Fruit fly (Drosophila melanogaster) whole organism, prepupa: ENCODE measurements around the gene CG8032.

Experiments used
- Blimp-1 ChIP-seq: fragments of 200-800 bp; sonication (Bioruptor generic); optimal IDR thresholded peaks from 3 replicates; lab custom pipeline; 2017; ENCODE audit warnings: missing biosample characterization, missing genetic modification characterization, mild to moderate bottlenecking, moderate library complexity, missing genetic modification reagents
- CG10631 ChIP-seq: fragments of 200-800 bp; sonication (Bioruptor generic); optimal IDR thresholded peaks from 2 replicates; lab custom pipeline; 2016; ENCODE audit warnings: missing biosample characterization, missing genetic modification characterization
- CG10669 ChIP-seq: fragments of 200-800 bp; sonication (Bioruptor generic); optimal IDR thresholded peaks from 3 replicates; lab custom pipeline; 2018; ENCODE audit warnings: missing biosample characterization, mild to moderate bottlenecking, missing genetic modification characterization, moderate library complexity
- CG11294 ChIP-seq: fragments of 200-800 bp; sonication (Bioruptor generic); IDR thresholded peaks from 2 replicates; pipeline ENCODE4 v1.3.6; 2022; ENCODE audit warnings: missing biosample characterization, missing genetic modification characterization
- CG11762 ChIP-seq: fragments of 200-800 bp; sonication (Bioruptor generic); optimal IDR thresholded peaks from 3 replicates; lab custom pipeline; 2016; ENCODE audit warnings: missing biosample characterization, missing genetic modification characterization; ENCODE audit not compliant: insufficient read depth
- CG1621 ChIP-seq: fragments of 200-800 bp; sonication (Bioruptor generic); optimal IDR thresholded peaks from 3 replicates; lab custom pipeline; 2018; ENCODE audit warnings: missing biosample characterization, mild to moderate bottlenecking, missing genetic modification characterization
- CG3032 ChIP-seq: fragments of 200-800 bp; optimal IDR thresholded peaks from 2 replicates; lab custom pipeline; 2019; ENCODE audit warnings: missing biosample characterization, mild to moderate bottlenecking, missing genetic modification characterization, moderate library complexity
- CG31627 ChIP-seq: fragments of 200-800 bp; sonication (Bioruptor generic); optimal IDR thresholded peaks from 3 replicates; lab custom pipeline; 2016; ENCODE audit warnings: missing biosample characterization, missing genetic modification characterization
- CG32006 ChIP-seq: fragments of 200-800 bp; sonication (Bioruptor generic); optimal IDR thresholded peaks from 3 replicates; lab custom pipeline; 2017; ENCODE audit warnings: missing biosample characterization, mild to moderate bottlenecking, missing genetic modification characterization
- CG3919 ChIP-seq: fragments of 200-800 bp; sonication (Bioruptor generic); optimal IDR thresholded peaks from 3 replicates; lab custom pipeline; 2016; ENCODE audit warnings: missing biosample characterization, missing genetic modification characterization
- CG4318 ChIP-seq: fragments of 200-800 bp; sonication (Bioruptor generic); optimal IDR thresholded peaks from 3 replicates; lab custom pipeline; 2017; ENCODE audit warnings: missing biosample characterization, mild to moderate bottlenecking, missing genetic modification characterization
- CG6163 ChIP-seq: fragments of 200-800 bp; sonication (Bioruptor generic); IDR thresholded peaks from 3 replicates; pipeline ENCODE4 v1.3.6; 2022; ENCODE audit warnings: missing biosample characterization, missing genetic modification characterization
- CG6276 ChIP-seq: fragments of 200-800 bp; sonication (Bioruptor generic); optimal IDR thresholded peaks from 2 replicates; lab custom pipeline; 2017; ENCODE audit warnings: missing biosample characterization, mild to moderate bottlenecking, missing genetic modification characterization
- CG6792 ChIP-seq: fragments of 200-800 bp; sonication (Bioruptor generic); optimal IDR thresholded peaks from 3 replicates; lab custom pipeline; 2016; ENCODE audit warnings: missing biosample characterization, missing genetic modification characterization
- CG6854 ChIP-seq: fragments of 200-800 bp; sonication (Bioruptor generic); optimal IDR thresholded peaks from 2 replicates; lab custom pipeline; 2017; ENCODE audit warnings: missing biosample characterization, mild to moderate bottlenecking, missing genetic modification characterization
- CG7368 ChIP-seq: fragments of 200-800 bp; sonication (Bioruptor generic); optimal IDR thresholded peaks from 3 replicates; lab custom pipeline; 2016; ENCODE audit warnings: missing biosample characterization, missing genetic modification characterization
- CG8119 ChIP-seq: fragments of 200-800 bp; sonication (Bioruptor generic); IDR thresholded peaks from 3 replicates; pipeline ENCODE4 v1.3.6; 2022; ENCODE audit warnings: missing biosample characterization, missing genetic modification characterization
- CG8632 ChIP-seq: fragments of 200-800 bp; sonication (Bioruptor generic); optimal IDR thresholded peaks from 3 replicates; lab custom pipeline; 2016; ENCODE audit warnings: missing biosample characterization, missing genetic modification characterization
- Eip75B ChIP-seq: fragments of 200-800 bp; sonication (Bioruptor generic); optimal IDR thresholded peaks from 3 replicates; lab custom pipeline; 2016; ENCODE audit warnings: missing biosample characterization, missing genetic modification characterization
- Eip78C ChIP-seq: fragments of 200-800 bp; sonication (Bioruptor generic); peaks from one replicate; lab custom pipeline; 2016; ENCODE audit warnings: missing biosample characterization, missing genetic modification characterization
- Eip93F ChIP-seq: fragments of 200-800 bp; sonication (Bioruptor generic); optimal IDR thresholded peaks from 2 replicates; lab custom pipeline; 2016; ENCODE audit warnings: missing biosample characterization, mild to moderate bottlenecking, missing genetic modification characterization
- Ets21C ChIP-seq: fragments of 200-800 bp; sonication (Bioruptor generic); optimal IDR thresholded peaks from 3 replicates; lab custom pipeline; 2016; ENCODE audit warnings: missing biosample characterization, missing genetic modification characterization
- Ets96B ChIP-seq: fragments of 200-800 bp; optimal IDR thresholded peaks from 2 replicates; lab custom pipeline; 2019; ENCODE audit warnings: missing biosample characterization, mild to moderate bottlenecking, missing genetic modification characterization, moderate library complexity
- Gug ChIP-seq: fragments of 200-800 bp; sonication (Bioruptor generic); IDR thresholded peaks from 2 replicates; pipeline ENCODE4 v1.3.6; 2022; ENCODE audit warnings: missing biosample characterization, missing genetic modification characterization
- Hr38 ChIP-seq: sonication (Bioruptor generic); optimal IDR thresholded peaks from 2 replicates; lab custom pipeline; 2016; ENCODE audit warnings: missing biosample characterization, missing genetic modification characterization
- Hr4 ChIP-seq: fragments of 200-800 bp; sonication (Bioruptor generic); optimal IDR thresholded peaks from 3 replicates; lab custom pipeline; 2016; ENCODE audit warnings: missing biosample characterization, missing genetic modification characterization
- Lpt ChIP-seq: fragments of 200-800 bp; sonication (Bioruptor generic); optimal IDR thresholded peaks from 3 replicates; lab custom pipeline; 2016; ENCODE audit warnings: missing biosample characterization, missing genetic modification characterization
- Met ChIP-seq: fragments of 200-800 bp; sonication (Bioruptor generic); optimal IDR thresholded peaks from 3 replicates; lab custom pipeline; 2016; ENCODE audit warnings: missing biosample characterization, missing genetic modification characterization
- OdsH ChIP-seq: fragments of 200-800 bp; sonication (Bioruptor generic); optimal IDR thresholded peaks from 3 replicates; lab custom pipeline; 2016; ENCODE audit warnings: missing biosample characterization, missing genetic modification characterization
- Smox ChIP-seq: fragments of 200-800 bp; sonication (Bioruptor generic); optimal IDR thresholded peaks from 3 replicates; lab custom pipeline; 2016; ENCODE audit warnings: missing biosample characterization, missing genetic modification characterization
- Sox102F ChIP-seq: fragments of 200-800 bp; sonication (Bioruptor generic); optimal IDR thresholded peaks from 2 replicates; lab custom pipeline; 2016; ENCODE audit warnings: missing biosample characterization, mild to moderate bottlenecking, missing genetic modification characterization
- Sox14 ChIP-seq: fragments of 200-800 bp; sonication (Bioruptor generic); optimal IDR thresholded peaks from 3 replicates; lab custom pipeline; 2016; ENCODE audit warnings: missing biosample characterization, missing genetic modification characterization
- Sox15 ChIP-seq: fragments of 200-800 bp; sonication (Bioruptor generic); optimal IDR thresholded peaks from 3 replicates; lab custom pipeline; 2016; ENCODE audit warnings: missing biosample characterization, missing genetic modification characterization
- achi ChIP-seq: fragments of 200-800 bp; sonication (Bioruptor generic); optimal IDR thresholded peaks from 3 replicates; lab custom pipeline; 2016; ENCODE audit warnings: missing biosample characterization, missing genetic modification characterization
- acj6 ChIP-seq: fragments of 200-800 bp; sonication (Bioruptor generic); optimal IDR thresholded peaks from 3 replicates; lab custom pipeline; 2016; ENCODE audit warnings: missing biosample characterization, missing genetic modification characterization
- cyc ChIP-seq: fragments of 200-800 bp; sonication (Bioruptor generic); optimal IDR thresholded peaks from 3 replicates; lab custom pipeline; 2016; ENCODE audit warnings: missing biosample characterization, missing genetic modification characterization
- dac ChIP-seq: fragments of 200-800 bp; sonication (Bioruptor generic); optimal IDR thresholded peaks from 2 replicates; lab custom pipeline; 2017; ENCODE audit warnings: missing biosample characterization, mild to moderate bottlenecking, missing genetic modification characterization
- dsx ChIP-seq: fragments of 200-800 bp; optimal IDR thresholded peaks from 3 replicates; lab custom pipeline; 2019; ENCODE audit warnings: missing biosample characterization, mild to moderate bottlenecking, missing genetic modification characterization, moderate library complexity; ENCODE audit not compliant: poor library complexity, severe bottlenecking
- esn ChIP-seq: fragments of 200-800 bp; sonication (Bioruptor generic); optimal IDR thresholded peaks from 2 replicates; lab custom pipeline; 2016; ENCODE audit warnings: missing biosample characterization, mild to moderate bottlenecking, missing genetic modification characterization, moderate library complexity
- fd59A ChIP-seq: fragments of 200-800 bp; sonication (Bioruptor generic); optimal IDR thresholded peaks from 2 replicates; lab custom pipeline; 2017; ENCODE audit warnings: missing biosample characterization, mild to moderate bottlenecking, missing genetic modification characterization, missing genetic modification reagents
- fd85E ChIP-seq: fragments of 200-800 bp; sonication (Bioruptor generic); optimal IDR thresholded peaks from 3 replicates; lab custom pipeline; 2016; ENCODE audit warnings: missing biosample characterization, missing genetic modification characterization
- fkh ChIP-seq: fragments of 200-800 bp; sonication (Bioruptor generic); optimal IDR thresholded peaks from 3 replicates; lab custom pipeline; 2017; ENCODE audit warnings: missing biosample characterization, mild to moderate bottlenecking, missing genetic modification characterization, moderate library complexity
- lz ChIP-seq: fragments of 200-800 bp; sonication (Bioruptor generic); optimal IDR thresholded peaks from 3 replicates; lab custom pipeline; 2016; ENCODE audit warnings: missing biosample characterization, missing genetic modification characterization
- net ChIP-seq: fragments of 200-800 bp; sonication (Bioruptor generic); optimal IDR thresholded peaks from 3 replicates; lab custom pipeline; 2016; ENCODE audit warnings: missing biosample characterization, missing genetic modification characterization
- pdm3 ChIP-seq: fragments of 200-800 bp; sonication (Bioruptor generic); optimal IDR thresholded peaks from 3 replicates; lab custom pipeline; 2016; ENCODE audit warnings: missing biosample characterization, missing genetic modification characterization
- salr ChIP-seq, 2 experiments: fragments of 200-800 bp; sonication (Bioruptor generic); optimal IDR thresholded peaks; 3 replicates each; lab custom pipeline; 2016 to 2018; ENCODE audit warnings: missing biosample characterization in 2 of 2, missing genetic modification characterization in 2 of 2, mild to moderate bottlenecking in 1 of 2
- spab ChIP-seq: fragments of 200-800 bp; sonication (Bioruptor generic); optimal IDR thresholded peaks from 2 replicates; lab custom pipeline; 2017; ENCODE audit warnings: missing biosample characterization, mild to moderate bottlenecking, missing genetic modification characterization, missing genetic modification reagents
- ss ChIP-seq, 2 experiments: fragments of 200-800 bp; sonication (Bioruptor generic); optimal IDR thresholded peaks; 2 replicates in 1 of 2; 3 replicates in 1 of 2; lab custom pipeline; 2017 to 2018; ENCODE audit warnings: mild to moderate bottlenecking in 2 of 2, missing biosample characterization in 2 of 2, missing genetic modification characterization in 2 of 2, moderate library complexity in 1 of 2
- svp ChIP-seq: fragments of 200-800 bp; sonication (Bioruptor generic); peaks from one replicate; lab custom pipeline; 2016; ENCODE audit warnings: missing biosample characterization, missing genetic modification characterization
- topi ChIP-seq: fragments of 200-800 bp; sonication (Bioruptor generic); optimal IDR thresholded peaks from 3 replicates; lab custom pipeline; 2016; ENCODE audit warnings: missing biosample characterization, missing genetic modification characterization

Gene CG8032

dm6 chr3R:8659200-8659897 lies 4.6 kb upstream of the CG8032 start:
- TF ChIP-seq CG4318 (GFP tag; lab: Kevin White, UChicago): peak; percentile 41
- peak; percentile 62 for TF ChIP-seq Lpt (GFP tag; lab: Kevin White, UChicago)
- peak; percentile 67 for TF ChIP-seq Hr4 (GFP tag; lab: Kevin White, UChicago)
- peak; percentile 71 for TF ChIP-seq Smox (GFP tag; lab: Kevin White, UChicago)
- peak in 1 of 2 experiments; percentile 38 for TF ChIP-seq salr (GFP tag; optimal IDR thresholded peaks at IDR 0.05; lab: Kevin White, UChicago)
- peak; percentile 59 for TF ChIP-seq lz (GFP tag; lab: Kevin White, UChicago)
- peak; percentile 62 for TF ChIP-seq CG10669
- peak; percentile 67 for TF ChIP-seq Sox102F
- TF ChIP-seq Met: peak; percentile 74
- TF ChIP-seq fd59A: peak; percentile 5
- peak; percentile 92 for TF ChIP-seq Eip78C (GFP tag; lab: Kevin White, UChicago)
- TF ChIP-seq Hr38 (GFP tag; lab: Kevin White, UChicago): no peak
- TF ChIP-seq acj6 (GFP tag; lab: Kevin White, UChicago): peak; percentile 61
- peak; percentile 36 for TF ChIP-seq CG6792 (GFP tag; lab: Kevin White, UChicago)
- TF ChIP-seq ss (GFP tag; optimal IDR thresholded peaks at IDR 0.05; lab: Kevin White, UChicago): peak; percentile 50 to 59
- TF ChIP-seq spab (GFP tag; lab: Kevin White, UChicago): peak; percentile 58
- TF ChIP-seq svp (GFP tag; lab: Kevin White, UChicago): peak; percentile 87
- peak; percentile 56 for TF ChIP-seq OdsH (GFP tag; lab: Kevin White, UChicago)
- TF ChIP-seq fkh (GFP tag; lab: Kevin White, UChicago): peak; percentile 29
- peak; percentile 67 for TF ChIP-seq cyc (GFP tag; lab: Kevin White, UChicago)
- TF ChIP-seq Gug (GFP tag; lab: Robert Waterston, UW): peak; percentile 52; the same call in 1 of the 2 replicates
- TF ChIP-seq CG10631 (GFP tag; lab: Kevin White, UChicago): peak; percentile 55
- peak; percentile 62 for TF ChIP-seq topi (GFP tag; lab: Kevin White, UChicago)
- no peak for TF ChIP-seq Sox15 (GFP tag; lab: Kevin White, UChicago)
- 0 out of 3 replicates have a peak, but pooled peaks have one; percentile 28 for TF ChIP-seq CG8119 (GFP tag; lab: Robert Waterston, UW)
- TF ChIP-seq Sox14 (GFP tag; lab: Kevin White, UChicago): peak; percentile 78
- TF ChIP-seq Ets96B (tag; lab: Kevin White, UChicago): peak; percentile 15
- peak; percentile 48 for TF ChIP-seq CG8632 (GFP tag; lab: Kevin White, UChicago)
- TF ChIP-seq fd85E: no peak
- TF ChIP-seq dac (GFP tag; lab: Kevin White, UChicago): peak; percentile 7
- TF ChIP-seq net: peak; percentile 63
- TF ChIP-seq CG11294: no peak
- TF ChIP-seq dsx: peak; percentile 22
- TF ChIP-seq Eip75B: peak; percentile 74
- TF ChIP-seq CG6163 (GFP tag; lab: Robert Waterston, UW): peak; percentile 73; the same call in 2 of the 3 replicates
- TF ChIP-seq achi: peak; percentile 68
- peak; percentile 61 for TF ChIP-seq pdm3
- TF ChIP-seq CG1621: no peak
- TF ChIP-seq Blimp-1 (GFP tag; lab: Kevin White, UChicago): peak; percentile 45
- TF ChIP-seq CG3919 (GFP tag; lab: Kevin White, UChicago): peak; percentile 62
- TF ChIP-seq CG6854 (GFP tag; lab: Kevin White, UChicago): peak; percentile 40
- peak; percentile 49 for TF ChIP-seq CG11762 (GFP tag; lab: Kevin White, UChicago)
- TF ChIP-seq esn: peak; percentile 80
- TF ChIP-seq CG6276 (GFP tag; lab: Kevin White, UChicago): no peak
- peak; percentile 73 for TF ChIP-seq CG32006 (GFP tag; lab: Kevin White, UChicago)
- TF ChIP-seq Ets21C: peak; percentile 57
- peak; percentile 62 for TF ChIP-seq Eip93F (GFP tag; lab: Kevin White, UChicago)
- TF ChIP-seq CG31627 (GFP tag; lab: Kevin White, UChicago): peak; percentile 62
- peak; percentile 45 for TF ChIP-seq CG7368 (GFP tag; lab: Kevin White, UChicago)
- TF ChIP-seq CG3032 (tag; lab: Kevin White, UChicago): peak; percentile 21
